Worm (Caenorhabditis elegans) whole organism, L2 larva: ENCODE data around the gene Y73C8C.12.

Experiments used
- ama-1 ChIP-seq: fragments of 150-350 bp; optimal IDR thresholded peaks from 2 replicates; lab custom pipeline; 2018; ENCODE audit warnings: inconsistent platforms
- dmd-4 ChIP-seq: sonication (generic microtip); optimal IDR thresholded peaks from 2 replicates; lab custom pipeline; 2017; ENCODE audit warnings: missing biosample characterization, missing genetic modification characterization
- lin-39 ChIP-seq: fragments of 150-350 bp; optimal IDR thresholded peaks from 2 replicates; lab custom pipeline; 2014; ENCODE audit warnings: missing biosample characterization, missing genetic modification reagents, missing genetic modification characterization
- mab-5 ChIP-seq: fragments of 150-350 bp; optimal IDR thresholded peaks from 2 replicates; lab custom pipeline; 2014; ENCODE audit warnings: missing biosample characterization, missing genetic modification characterization
- nhr-12 ChIP-seq: fragments of 150-350 bp; optimal IDR thresholded peaks from 2 replicates; lab custom pipeline; 2014; ENCODE audit warnings: missing biosample characterization, missing genetic modification characterization
- nhr-237 ChIP-seq: fragments of 150-350 bp; optimal IDR thresholded peaks from 2 replicates; lab custom pipeline; 2014; ENCODE audit warnings: missing biosample characterization, missing genetic modification characterization
- nhr-6 ChIP-seq: fragments of 150-350 bp; optimal IDR thresholded peaks from 2 replicates; lab custom pipeline; 2014; ENCODE audit warnings: missing biosample characterization, missing genetic modification characterization
- nhr-77 ChIP-seq: fragments of 150-350 bp; optimal IDR thresholded peaks from 2 replicates; lab custom pipeline; 2014; ENCODE audit warnings: missing biosample characterization, missing genetic modification characterization
- sem-4 ChIP-seq: fragments of 150-350 bp; optimal IDR thresholded peaks from 2 replicates; lab custom pipeline; 2014; ENCODE audit warnings: missing biosample characterization, missing genetic modification reagents, missing genetic modification characterization
- snpc-4 ChIP-seq: fragments of 150-350 bp; optimal IDR thresholded peaks from 2 replicates; lab custom pipeline; 2014; ENCODE audit warnings: missing biosample characterization, missing genetic modification characterization
- unc-62 ChIP-seq: fragments of 150-350 bp; optimal IDR thresholded peaks from 2 replicates; lab custom pipeline; 2014; ENCODE audit warnings: missing biosample characterization, missing genetic modification reagents, missing genetic modification characterization
- ztf-11 ChIP-seq: sonication (generic microtip); optimal IDR thresholded peaks from 2 replicates; lab custom pipeline; 2017; ENCODE audit warnings: missing biosample characterization, missing genetic modification characterization
- ztf-4 ChIP-seq: fragments of 150-350 bp; optimal IDR thresholded peaks from 2 replicates; lab custom pipeline; 2014; ENCODE audit warnings: missing biosample characterization, missing genetic modification characterization

DNA sequence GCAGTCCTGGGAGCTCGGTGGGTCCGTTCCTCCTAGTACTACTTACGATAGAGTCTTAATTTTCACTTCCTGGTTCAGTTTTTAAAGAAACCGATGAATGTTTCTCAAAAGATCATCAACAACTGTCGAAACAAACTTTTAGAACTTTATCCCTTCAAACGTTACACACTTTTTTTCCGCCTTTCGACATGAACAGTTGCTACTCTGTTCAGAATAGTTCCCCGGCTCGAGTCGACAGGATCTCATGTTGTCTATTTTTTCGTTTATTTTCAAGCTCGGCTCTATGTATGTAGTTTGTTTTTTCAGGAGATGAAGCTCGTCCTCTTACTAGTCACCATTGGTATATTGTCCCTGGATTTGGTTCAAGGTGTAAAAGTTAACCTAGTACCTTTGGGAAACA lies 31.8 kb downstream of the Y73C8C.12 start, which contains the start of gene exh-1:
- TF ChIP-seq nhr-237 (tag; lab: Kevin White, UChicago) (no peak), nhr-6 (tag; lab: Kevin White, UChicago) (no peak), ama-1 (lab: Kevin White, UChicago) (no peak), dmd-4 (tag; lab: Kevin White, UChicago) (no peak), ztf-11 (tag; lab: Kevin White, UChicago) (no peak), nhr-12 (tag; lab: Kevin White, UChicago) (no peak), unc-62 (GFP tag; lab: Kevin White, UChicago) (no peak), mab-5 (no peak), nhr-77 (tag; lab: Kevin White, UChicago) (no peak), ztf-4 (tag; lab: Kevin White, UChicago) (no peak), lin-39 (tag; lab: Kevin White, UChicago) (no peak), snpc-4 (tag; lab: Kevin White, UChicago) (no peak), sem-4 (tag; lab: Kevin White, UChicago) (no peak)
